Fruit fly (Drosophila melanogaster) whole organism: ENCODE data around the gene CG7173.

Source experiments
- CG8478 ChIP-seq: fragments of >200 bp; optimal IDR thresholded peaks from 2 replicates; lab custom pipeline; 2018; ENCODE audit warnings: inconsistent platforms
- Dll ChIP-seq: fragments of >200 bp; optimal IDR thresholded peaks from 2 replicates; lab custom pipeline; 2017
- EcR ChIP-seq, 2 experiments: fragments of >200 bp; optimal IDR thresholded peaks; 2 replicates each; lab custom pipeline; 2017; ENCODE audit warnings: missing biosample characterization in 2 of 2, missing genetic modification characterization in 2 of 2, missing genetic modification reagents in 2 of 2
- pan ChIP-seq: fragments of >200 bp; optimal IDR thresholded peaks from 2 replicates; lab custom pipeline; 2017
- psq ChIP-seq: fragments of >200 bp; optimal IDR thresholded peaks from 2 replicates; lab custom pipeline; 2017
- usp ChIP-seq: fragments of >200 bp; optimal IDR thresholded peaks from 2 replicates; lab custom pipeline; 2017; ENCODE audit warnings: missing biosample characterization, missing genetic modification characterization, mixed read lengths

The CG7173 gene

DNA sequence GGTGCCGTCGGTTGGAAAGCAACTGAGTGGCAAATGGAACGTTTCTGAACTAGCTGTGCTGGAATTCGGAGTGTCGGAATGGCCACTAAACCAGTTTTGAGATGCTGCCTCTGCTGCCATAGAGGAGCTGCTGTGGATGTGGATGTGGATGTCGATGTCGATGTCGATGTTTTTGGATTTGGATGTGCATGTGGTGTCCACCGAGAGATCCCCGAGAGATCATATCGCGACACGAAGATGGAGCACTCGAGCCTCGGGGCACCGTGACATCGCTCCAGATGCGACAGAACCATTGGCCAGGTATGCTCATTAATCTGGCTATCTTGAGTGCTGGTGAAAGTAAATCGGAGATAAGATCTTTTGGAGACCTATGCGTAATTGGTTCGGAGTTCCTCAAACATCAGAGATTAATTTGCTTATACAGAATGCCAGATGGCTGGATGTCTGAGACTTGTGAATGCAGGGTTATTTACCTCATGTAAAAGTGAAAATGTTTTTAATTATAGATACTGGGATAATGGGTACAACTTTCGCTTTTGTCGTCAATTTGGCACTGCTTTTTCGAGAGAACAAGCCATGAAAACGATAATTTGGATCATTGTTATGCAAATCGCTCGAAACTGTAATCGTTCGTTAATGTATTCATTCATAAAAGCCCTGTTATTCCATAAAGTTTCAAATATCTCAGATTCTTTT, at the start of gene CG7173:
Gene CG7173 (minus strand): TSS at position 51 of the 696 bp plus-strand sequence.
- TF ChIP-seq usp (GFP tag; lab: Kevin White, UChicago) (no peak), CG8478 (no peak), psq (no peak), EcR (GFP tag; optimal IDR thresholded peaks at IDR 0.05; lab: Kevin White, UChicago) (no peak), pan (lab: Kevin White, UChicago) (no peak), Dll (lab: Kevin White, UChicago) (no peak)

DNA sequence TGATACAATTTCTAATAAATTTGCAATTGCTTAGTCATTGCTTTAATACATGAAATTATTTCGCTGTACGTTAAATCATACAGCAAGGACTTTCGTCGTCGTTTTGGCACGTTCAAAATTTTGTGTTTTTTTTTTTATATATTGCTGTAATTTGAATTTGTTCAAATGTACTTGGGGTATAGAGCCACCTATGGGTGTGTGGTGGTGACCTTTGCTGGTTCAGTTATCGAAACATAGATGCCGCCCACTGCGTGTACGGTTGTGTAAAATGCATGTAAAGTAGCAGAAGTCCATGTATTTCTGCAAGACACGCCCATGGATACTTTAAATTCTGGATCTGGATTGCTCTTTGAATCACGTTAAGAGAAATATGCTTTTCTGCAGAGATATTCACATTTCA, 46.2 kb upstream of the CG7173 start:
- TF ChIP-seq usp (GFP tag; lab: Kevin White, UChicago) (no peak), Dll (lab: Kevin White, UChicago) (no peak), EcR (GFP tag; optimal IDR thresholded peaks at IDR 0.05; lab: Kevin White, UChicago) (no peak), CG8478 (no peak), pan (lab: Kevin White, UChicago) (no peak), psq (no peak)

DNA sequence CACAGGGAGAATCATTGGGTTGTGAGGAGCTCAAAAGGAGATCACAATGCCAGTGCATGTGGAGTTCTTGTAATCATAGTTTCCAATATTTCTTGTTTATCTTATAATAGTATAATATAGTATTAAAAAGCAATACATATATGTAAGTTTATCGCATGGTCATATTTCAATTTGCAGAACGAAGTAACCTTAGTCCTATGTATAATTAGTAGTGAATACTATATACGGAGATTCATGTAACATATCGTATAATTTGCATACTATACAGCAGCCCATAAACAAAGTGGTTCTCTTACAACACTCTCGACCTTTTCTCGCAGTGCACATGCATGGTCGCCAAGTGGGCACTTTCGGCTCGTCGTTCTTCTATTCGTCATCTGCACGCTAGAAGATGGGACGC, 44.2 kb upstream of the CG7173 start:
- no peak for TF ChIP-seq pan (lab: Kevin White, UChicago)
- no peak for TF ChIP-seq psq
- TF ChIP-seq usp (GFP tag; lab: Kevin White, UChicago): no peak
- no peak for TF ChIP-seq CG8478
- TF ChIP-seq Dll (lab: Kevin White, UChicago): no peak
- TF ChIP-seq EcR (GFP tag; optimal IDR thresholded peaks at IDR 0.05; lab: Kevin White, UChicago): no peak

dm6 chr3L:21598337-21598736, 40.3 kb upstream of the CG7173 start:
- TF ChIP-seq CG8478 (no peak), pan (lab: Kevin White, UChicago) (no peak)

dm6 chr3L:21594408-21594807, 36.4 kb upstream of the CG7173 start:
- TF ChIP-seq EcR (GFP tag; optimal IDR thresholded peaks at IDR 0.05; lab: Kevin White, UChicago) (no peak), usp (GFP tag; lab: Kevin White, UChicago) (no peak), pan (lab: Kevin White, UChicago) (no peak), CG8478 (no peak), Dll (lab: Kevin White, UChicago) (no peak), psq (no peak)

DNA sequence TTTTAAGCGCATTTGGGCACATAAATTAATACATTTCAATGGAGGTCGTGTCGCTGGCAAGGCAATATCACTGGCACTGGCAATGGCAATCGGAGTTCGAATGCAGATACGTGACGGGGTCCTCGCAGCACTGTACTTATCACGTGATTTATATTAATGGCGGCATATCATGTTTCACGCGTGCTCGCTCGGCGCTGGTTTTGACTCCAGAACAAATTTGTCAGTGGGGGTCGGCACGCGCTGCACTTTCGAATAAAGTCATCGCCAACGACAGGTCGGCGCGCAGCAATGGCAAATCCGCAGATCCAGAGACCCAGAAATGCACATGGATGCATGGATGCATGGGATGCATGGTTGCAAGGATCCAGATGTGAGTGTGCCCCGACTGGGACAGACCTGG, 33.2 kb upstream of the CG7173 start:
- TF ChIP-seq CG8478 (no peak), Dll (lab: Kevin White, UChicago) (no peak), psq (no peak), EcR (GFP tag; optimal IDR thresholded peaks at IDR 0.05; lab: Kevin White, UChicago) (no peak), pan (lab: Kevin White, UChicago) (no peak), usp (GFP tag; lab: Kevin White, UChicago) (no peak)

- TF ChIP-seq EcR (GFP tag; optimal IDR thresholded peaks at IDR 0.05; lab: Kevin White, UChicago) (no peak), pan (lab: Kevin White, UChicago) (no peak), Dll (lab: Kevin White, UChicago) (no peak), psq (no peak), CG8478 (no peak), usp (GFP tag; lab: Kevin White, UChicago) (no peak)
These were observed 28.5 kb upstream of the CG7173 start, which contains the start of gene TfAP-2 for dm6 chr3L:21586528-21586927. Gene TfAP-2, plus strand, starts transcription at chr3L:21586828.

DNA sequence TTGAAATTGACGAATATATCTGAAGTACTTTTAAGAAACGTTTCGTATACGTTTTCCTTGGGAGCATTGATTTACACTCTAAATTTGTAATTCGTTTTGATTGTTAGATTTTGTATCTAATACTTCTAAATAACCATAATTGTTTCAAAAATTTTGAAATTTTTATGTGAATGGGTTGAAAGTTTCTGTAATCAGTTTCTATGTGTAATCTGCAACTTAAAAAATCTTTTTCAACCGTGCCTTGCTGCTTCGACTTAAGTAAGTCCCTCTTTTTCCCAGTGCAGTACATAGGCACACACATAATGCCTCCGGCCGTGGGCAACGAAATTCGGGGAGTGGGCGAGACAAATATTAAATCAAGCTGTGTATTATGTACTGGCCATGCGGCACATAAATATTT, 27.4 kb upstream of the CG7173 start:
- TF ChIP-seq pan (lab: Kevin White, UChicago) (no peak), psq (no peak), CG8478 (no peak), Dll (lab: Kevin White, UChicago) (no peak), usp (GFP tag; lab: Kevin White, UChicago) (no peak), EcR (GFP tag; optimal IDR thresholded peaks at IDR 0.05; lab: Kevin White, UChicago) (no peak)

- TF ChIP-seq usp (GFP tag; lab: Kevin White, UChicago): no peak
- TF ChIP-seq psq: no peak
- TF ChIP-seq pan (lab: Kevin White, UChicago): no peak
- no peak for TF ChIP-seq Dll (lab: Kevin White, UChicago)
- TF ChIP-seq EcR (GFP tag; optimal IDR thresholded peaks at IDR 0.05; lab: Kevin White, UChicago): no peak
- no peak for TF ChIP-seq CG8478
These were observed 26.7 kb upstream of the CG7173 start for dm6 chr3L:21584683-21585082.

dm6 chr3L:21581984-21582383, 24.0 kb upstream of the CG7173 start:
- no peak for TF ChIP-seq pan (lab: Kevin White, UChicago)
- no peak for TF ChIP-seq psq
- no peak for TF ChIP-seq CG8478
- no peak for TF ChIP-seq EcR (GFP tag; optimal IDR thresholded peaks at IDR 0.05; lab: Kevin White, UChicago)
- TF ChIP-seq usp (GFP tag; lab: Kevin White, UChicago): no peak
- TF ChIP-seq Dll (lab: Kevin White, UChicago): no peak

DNA sequence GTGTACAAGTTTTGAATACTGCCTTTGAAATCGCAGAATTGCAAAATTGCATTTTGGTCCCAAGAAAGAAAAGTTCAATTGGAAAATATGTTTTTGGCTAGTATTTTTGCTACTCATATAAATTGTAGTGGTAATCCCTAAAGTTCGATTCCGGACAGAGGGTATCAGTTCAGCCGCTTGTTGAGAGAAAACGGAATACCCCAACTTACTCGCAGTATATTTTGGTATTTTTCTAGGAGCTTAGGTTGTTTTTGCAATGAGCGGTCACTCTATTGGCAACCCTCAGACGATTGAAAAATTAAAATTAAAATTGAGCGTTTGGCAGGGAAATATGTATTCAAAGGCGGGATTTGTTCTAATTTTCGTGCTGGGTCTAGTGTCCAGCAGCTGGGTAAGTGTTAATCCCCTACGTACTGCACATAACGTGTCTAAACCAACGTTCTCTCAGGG, 16.3 kb upstream of the CG7173 start:
- TF ChIP-seq CG8478 (no peak), Dll (lab: Kevin White, UChicago) (no peak), pan (lab: Kevin White, UChicago) (no peak), usp (GFP tag; lab: Kevin White, UChicago) (no peak), psq (no peak), EcR (GFP tag; optimal IDR thresholded peaks at IDR 0.05; lab: Kevin White, UChicago) (no peak)

dm6 chr3L:21573831-21574230, 15.8 kb upstream of the CG7173 start, which contains the start of gene EMC10:
Gene EMC10, plus strand, starts transcription at chr3L:21574131.
- TF ChIP-seq Dll (lab: Kevin White, UChicago) (no peak), psq (no peak), usp (GFP tag; lab: Kevin White, UChicago) (no peak), pan (lab: Kevin White, UChicago) (no peak), EcR (GFP tag; optimal IDR thresholded peaks at IDR 0.05; lab: Kevin White, UChicago) (no peak), CG8478 (no peak)
